Worm (Caenorhabditis elegans): ENCODE data around the gene nac-2.
A peak's percentile ranks its signal among the peaks of the same experiment; 100 is the strongest.

Gene nac-2

ce11 chrIII:9058959-9059534 is 15.9 kb upstream of the nac-2 start, which contains the start of gene gst-1 (continued):
- peak; percentile 62 for TF ChIP-seq mxl-3 (GFP tag; optimal IDR thresholded peaks at IDR 0.05)
- TF ChIP-seq zag-1 (tag; optimal IDR thresholded peaks at IDR 0.05): no peak
- TF ChIP-seq Y105C5A.15 (GFP tag; IDR thresholded peaks at IDR 0.05): no peak
- TF ChIP-seq F49E8.2 (tag; optimal IDR thresholded peaks at IDR 0.05; ENCODE audit: borderline replicate concordance): no peak
- TF ChIP-seq nhr-28 (tag; optimal IDR thresholded peaks at IDR 0.05): peak; percentile 13
- no peak for TF ChIP-seq skn-1 (tag; optimal IDR thresholded peaks at IDR 0.05)
- TF ChIP-seq lin-1 (GFP tag; IDR thresholded peaks at IDR 0.05): no peak; the same call in 1 of the 2 replicates
- TF ChIP-seq egl-27 (tag; optimal IDR thresholded peaks at IDR 0.05): no peak
- TF ChIP-seq daf-19 (GFP tag; conservative IDR thresholded peaks at IDR 0.05): no peak
- no peak for TF ChIP-seq ceh-32 (tag; optimal IDR thresholded peaks at IDR 0.05; ENCODE audit: poor library complexity)
- TF ChIP-seq ces-1 (GFP tag; optimal IDR thresholded peaks at IDR 0.05): no peak
- peak; percentile 49 for TF ChIP-seq nhr-48 (tag; optimal IDR thresholded peaks at IDR 0.05)
- TF ChIP-seq pha-4 (GFP tag; IDR thresholded peaks at IDR 0.05): peak; percentile 40; the same call in 1 of the 2 replicates
- no peak for TF ChIP-seq pha-4 (tag; optimal IDR thresholded peaks at IDR 0.05)
- TF ChIP-seq daf-12 (tag; optimal IDR thresholded peaks at IDR 0.05): no peak
- TF ChIP-seq sdz-12 (GFP tag; optimal IDR thresholded peaks at IDR 0.05): no peak
- no peak for TF ChIP-seq pqm-1 (tag; optimal IDR thresholded peaks at IDR 0.05)
- no peak for TF ChIP-seq Y5F2A.4 (GFP tag; optimal IDR thresholded peaks at IDR 0.05)
- no peak for TF ChIP-seq zfp-3 (GFP tag; conservative IDR thresholded peaks at IDR 0.05)
- TF ChIP-seq dve-1 (tag; optimal IDR thresholded peaks at IDR 0.05; ENCODE audit: insufficient read depth): peak; percentile 80
- TF ChIP-seq aly-2 (tag; optimal IDR thresholded peaks at IDR 0.05): no peak
- no peak for TF ChIP-seq saeg-2 (GFP tag; IDR thresholded peaks at IDR 0.05)
- 0 out of 2 replicates have a peak, but pooled peaks have one; percentile 26 for TF ChIP-seq dmd-8 (GFP tag; IDR thresholded peaks at IDR 0.05)
- no peak for TF ChIP-seq snpc-4 (tag; optimal IDR thresholded peaks at IDR 0.05)
- TF ChIP-seq F44E2.7 (GFP tag; IDR thresholded peaks at IDR 0.05): no peak
- TF ChIP-seq ceh-62 (tag; optimal IDR thresholded peaks at IDR 0.05): no peak
- TF ChIP-seq daf-8 (GFP tag; IDR thresholded peaks at IDR 0.05): no peak
- peak; percentile 7 for TF ChIP-seq hlh-30 (tag; optimal IDR thresholded peaks at IDR 0.05; ENCODE audit: insufficient read depth)
- no peak for TF ChIP-seq tag-97 (GFP tag; IDR thresholded peaks at IDR 0.05)
- TF ChIP-seq rbr-2 (tag; optimal IDR thresholded peaks at IDR 0.05): no peak
- TF ChIP-seq ztf-7 (tag; optimal IDR thresholded peaks at IDR 0.05): no peak
- no peak for TF ChIP-seq nhr-11 (tag; optimal IDR thresholded peaks at IDR 0.05)
- TF ChIP-seq daf-16 (GFP tag; optimal IDR thresholded peaks at IDR 0.05): no peak
- TF ChIP-seq daf-16 (tag; optimal IDR thresholded peaks at IDR 0.05): peak; percentile 70
- no peak for TF ChIP-seq mdl-1 (tag; optimal IDR thresholded peaks at IDR 0.05)
- TF ChIP-seq nhr-41 (GFP tag; IDR thresholded peaks at IDR 0.05): no peak
- no peak for TF ChIP-seq zip-11 (GFP tag; IDR thresholded peaks at IDR 0.05)
- TF ChIP-seq R02D3.7 (tag; optimal IDR thresholded peaks at IDR 0.05): no peak
- TF ChIP-seq fkh-10 (GFP tag; optimal IDR thresholded peaks at IDR 0.05): no peak
- TF ChIP-seq nhr-76 (tag; optimal IDR thresholded peaks at IDR 0.05): no peak
- no peak for TF ChIP-seq mep-1 (tag; optimal IDR thresholded peaks at IDR 0.05)
- no peak for TF ChIP-seq ctbp-1 (GFP tag; IDR thresholded peaks at IDR 0.05)
- no peak for TF ChIP-seq T26A8.4 (GFP tag; IDR thresholded peaks at IDR 0.05)
- no peak for TF ChIP-seq ceh-20 (GFP tag; IDR thresholded peaks at IDR 0.05)
- TF ChIP-seq snpc-1.2 (GFP tag; IDR thresholded peaks at IDR 0.05): no peak
- 0 out of 2 replicates have a peak, but pooled peaks have one; percentile 31 for TF ChIP-seq hmg-1.1 (GFP tag; IDR thresholded peaks at IDR 0.05)
- TF ChIP-seq zip-2 (tag; optimal IDR thresholded peaks at IDR 0.05): no peak
- TF ChIP-seq F26F4.8 (GFP tag; conservative IDR thresholded peaks at IDR 0.05): no peak
- no peak for TF ChIP-seq lir-3 (tag; optimal IDR thresholded peaks at IDR 0.05)
- no peak for TF ChIP-seq lin-13 (GFP tag; optimal IDR thresholded peaks at IDR 0.05)
- no peak for TF ChIP-seq cey-2 (tag; optimal IDR thresholded peaks at IDR 0.05; ENCODE audit: borderline replicate concordance, insufficient read depth)
- no peak for TF ChIP-seq ceh-82 (tag; optimal IDR thresholded peaks at IDR 0.05)
